Worm (Caenorhabditis elegans): ENCODE measurements around the gene rom-4.

- TF ChIP-seq ceh-31 (tag; optimal IDR thresholded peaks at IDR 0.05) = no peak
- no peak for TF ChIP-seq hlh-30 (tag; optimal IDR thresholded peaks at IDR 0.05; ENCODE audit: insufficient read depth)
- TF ChIP-seq pha-4 (tag; optimal IDR thresholded peaks at IDR 0.05) = no peak
- no peak for TF ChIP-seq ceh-19 (GFP tag; optimal IDR thresholded peaks at IDR 0.05)
- no peak for TF ChIP-seq ttx-3 (tag; optimal IDR thresholded peaks at IDR 0.05)
Measured at ce11 chrIV:17058036-17058435, 62.4 kb downstream of the rom-4 start, which contains the start of gene Y116A8C.44.
